Worm (Caenorhabditis elegans): Measurements from ENCODE around the gene kel-3.

The kel-3 gene

ce11 chrIII:13464493-13465362 lies at the start of gene kel-3 (continued):
- TF ChIP-seq nhr-42 (GFP tag; IDR thresholded peaks at IDR 0.05), result peak; percentile 86
- TF ChIP-seq madf-9 (GFP tag; conservative IDR thresholded peaks at IDR 0.05), result peak; percentile 9
- TF ChIP-seq daf-8 (GFP tag; IDR thresholded peaks at IDR 0.05), result peak; percentile 34; the same call in 1 of the 2 replicates
- peak; percentile 78 for TF ChIP-seq Y5F2A.4 (GFP tag; optimal IDR thresholded peaks at IDR 0.05)
- TF ChIP-seq nhr-25 (tag; optimal IDR thresholded peaks at IDR 0.05; ENCODE audit: borderline replicate concordance, insufficient read depth), result no peak
- peak; percentile 62; the same call in 1 of the 2 replicates for TF ChIP-seq saeg-2 (GFP tag; IDR thresholded peaks at IDR 0.05)
- TF ChIP-seq D1046.2 (GFP tag; IDR thresholded peaks at IDR 0.05), result peak; percentile 67; the same call in 1 of the 2 replicates
- TF ChIP-seq hlh-11 (tag; optimal IDR thresholded peaks at IDR 0.05), result peak; percentile 98
- TF ChIP-seq nhr-10 (tag; optimal IDR thresholded peaks at IDR 0.05), result peak; percentile 69
- TF ChIP-seq mep-1 (tag; optimal IDR thresholded peaks at IDR 0.05), result peak; percentile 88
- TF ChIP-seq egl-43 (GFP tag; IDR thresholded peaks at IDR 0.05), result peak; percentile 70
- peak; percentile 98 for TF ChIP-seq dve-1 (tag; optimal IDR thresholded peaks at IDR 0.05; ENCODE audit: insufficient read depth)
- peak; percentile 58 for TF ChIP-seq spr-1 (tag; optimal IDR thresholded peaks at IDR 0.05)
- peak; percentile 67; the same call in 1 of the 2 replicates for TF ChIP-seq hmg-1.1 (GFP tag; IDR thresholded peaks at IDR 0.05)
- no peak for TF ChIP-seq zag-1 (tag; optimal IDR thresholded peaks at IDR 0.05)
- peak; percentile 12; the same call in 1 of the 2 replicates for TF ChIP-seq F26F4.8 (GFP tag; conservative IDR thresholded peaks at IDR 0.05)
- peak; percentile 72 for TF ChIP-seq snpc-1.2 (GFP tag; IDR thresholded peaks at IDR 0.05)
- TF ChIP-seq rbr-2 (tag; optimal IDR thresholded peaks at IDR 0.05), result peak; percentile 44
- peak; percentile 50 to 61 for TF ChIP-seq daf-16 (GFP tag; optimal IDR thresholded peaks at IDR 0.05)
- peak; percentile 79 for TF ChIP-seq daf-16 (tag; optimal IDR thresholded peaks at IDR 0.05)
- peak; percentile 83 for TF ChIP-seq Y105C5A.15 (GFP tag; IDR thresholded peaks at IDR 0.05)
- TF ChIP-seq zip-2 (tag; optimal IDR thresholded peaks at IDR 0.05), result peak; percentile 58
- TF ChIP-seq mdl-1 (tag; optimal IDR thresholded peaks at IDR 0.05), result peak; percentile 24 to 47
- peak in 1 of 2 experiments; percentile 81; a peak in 2 of 4 replicates for TF ChIP-seq madf-5 (GFP tag; IDR thresholded peaks at IDR 0.05)
- TF ChIP-seq lsy-2 (tag; optimal IDR thresholded peaks at IDR 0.05), result peak; percentile 63 to 86
- peak; percentile 96 for TF ChIP-seq zfp-3 (GFP tag; conservative IDR thresholded peaks at IDR 0.05)
- peak; percentile 11 for TF ChIP-seq lin-15B (tag; optimal IDR thresholded peaks at IDR 0.05)
- peak; percentile 41 for TF ChIP-seq fos-1 (tag; optimal IDR thresholded peaks at IDR 0.05)
- TF ChIP-seq arid-1 (GFP tag; conservative IDR thresholded peaks at IDR 0.05), result peak; percentile 86
- peak; percentile 19 for TF ChIP-seq ceh-20 (GFP tag; IDR thresholded peaks at IDR 0.05)
- TF ChIP-seq hif-1 (tag; optimal IDR thresholded peaks at IDR 0.05), result peak in 1 of 2 experiments; percentile 47
- no peak for TF ChIP-seq egl-27 (tag; optimal IDR thresholded peaks at IDR 0.05)
- no peak for TF ChIP-seq fkh-10 (GFP tag; optimal IDR thresholded peaks at IDR 0.05)
- no peak for TF ChIP-seq ZK337.2 (GFP tag; IDR thresholded peaks at IDR 0.05)
- TF ChIP-seq ctbp-1 (GFP tag; IDR thresholded peaks at IDR 0.05), result peak; percentile 79
- TF ChIP-seq T26A8.4 (GFP tag; IDR thresholded peaks at IDR 0.05), result peak; percentile 93
- TF ChIP-seq gei-8 (GFP tag; optimal IDR thresholded peaks at IDR 0.05), result peak; percentile 88
- TF ChIP-seq lir-3 (tag; optimal IDR thresholded peaks at IDR 0.05), result peak; percentile 7
- TF ChIP-seq zfp-2 (tag; optimal IDR thresholded peaks at IDR 0.05), result peak; percentile 30
- no peak for TF ChIP-seq ztf-11 (tag; optimal IDR thresholded peaks at IDR 0.05)
- TF ChIP-seq lin-39 (tag; optimal IDR thresholded peaks at IDR 0.05), result peak; percentile 58
- peak in 1 of 2 experiments; percentile 91 for TF ChIP-seq unc-62 (GFP tag; optimal IDR thresholded peaks at IDR 0.05 in 1 of 2)
- TF ChIP-seq unc-62 (tag; optimal IDR thresholded peaks at IDR 0.05), result no peak
- TF ChIP-seq skn-1 (tag; optimal IDR thresholded peaks at IDR 0.05), result no peak
- TF ChIP-seq mdt-29 (GFP tag; IDR thresholded peaks at IDR 0.05), result peak; percentile 82
- TF ChIP-seq daf-19 (GFP tag; conservative IDR thresholded peaks at IDR 0.05), result no peak; the same call in 1 of the 2 replicates
- TF ChIP-seq R02D3.7 (tag; optimal IDR thresholded peaks at IDR 0.05), result no peak
- TF ChIP-seq duxl-1 (tag; optimal IDR thresholded peaks at IDR 0.05; ENCODE audit: poor library complexity), result peak; percentile 84
- 0 out of 2 replicates have a peak, but pooled peaks have one; percentile 17 for TF ChIP-seq zip-11 (GFP tag; IDR thresholded peaks at IDR 0.05)

All from whole organism, L4 larva.